Fruit fly (Drosophila melanogaster) whole organism, adult: Measurements from ENCODE around the gene CG7530.

Experiments
- CG11617 ChIP-seq: fragments of 200-800 bp; sonication (Bioruptor generic); optimal IDR thresholded peaks from 2 replicates; lab custom pipeline; 2017; ENCODE audit warnings: mild to moderate bottlenecking, missing biosample characterization, missing genetic modification reagents, missing genetic modification characterization
- CG12768 ChIP-seq: fragments of 200-800 bp; sonication (Bioruptor generic); optimal IDR thresholded peaks from 2 replicates; lab custom pipeline; 2017; ENCODE audit warnings: missing biosample characterization, missing genetic modification characterization, mild to moderate bottlenecking, moderate library complexity, missing genetic modification reagents
- CG1620 ChIP-seq: fragments of 200-800 bp; sonication (Bioruptor generic); optimal IDR thresholded peaks from 2 replicates; lab custom pipeline; 2016; ENCODE audit warnings: missing biosample characterization, missing genetic modification characterization
- CG33017 ChIP-seq: fragments of 200-800 bp; sonication (Bioruptor generic); optimal IDR thresholded peaks from 2 replicates; lab custom pipeline; 2018; ENCODE audit warnings: missing biosample characterization, mild to moderate bottlenecking, missing genetic modification characterization, moderate library complexity
- CG7045 ChIP-seq: fragments of 200-800 bp; sonication (Bioruptor generic); optimal IDR thresholded peaks from 2 replicates; lab custom pipeline; 2017; ENCODE audit warnings: missing biosample characterization, mild to moderate bottlenecking, missing genetic modification characterization
- CG7101 ChIP-seq: fragments of 200-800 bp; sonication (Bioruptor generic); optimal IDR thresholded peaks from 2 replicates; lab custom pipeline; 2018; ENCODE audit warnings: missing biosample characterization, mild to moderate bottlenecking, missing genetic modification characterization, moderate library complexity
- Clk ChIP-seq: fragments of 200-800 bp; sonication (Bioruptor generic); optimal IDR thresholded peaks from 2 replicates; lab custom pipeline; 2017; ENCODE audit warnings: missing biosample characterization, missing genetic modification characterization
- cic ChIP-seq: fragments of 200-800 bp; sonication (Bioruptor generic); optimal IDR thresholded peaks from 2 replicates; lab custom pipeline; 2017; ENCODE audit warnings: missing biosample characterization, mild to moderate bottlenecking, missing genetic modification characterization, moderate library complexity
- kay ChIP-seq: fragments of 200-800 bp; sonication (Bioruptor generic); peaks from one replicate; lab custom pipeline; 2016; ENCODE audit warnings: missing biosample characterization, missing genetic modification characterization, borderline replicate concordance
- ovo ChIP-seq: fragments of 200-800 bp; sonication (Bioruptor generic); optimal IDR thresholded peaks from 2 replicates; lab custom pipeline; 2016; ENCODE audit warnings: missing biosample characterization, missing genetic modification characterization
- pad ChIP-seq: fragments of 200-800 bp; sonication (Bioruptor generic); optimal IDR thresholded peaks from 3 replicates; lab custom pipeline; 2017; ENCODE audit warnings: missing biosample characterization, missing genetic modification characterization, mild to moderate bottlenecking, moderate library complexity, missing genetic modification reagents

DNA sequence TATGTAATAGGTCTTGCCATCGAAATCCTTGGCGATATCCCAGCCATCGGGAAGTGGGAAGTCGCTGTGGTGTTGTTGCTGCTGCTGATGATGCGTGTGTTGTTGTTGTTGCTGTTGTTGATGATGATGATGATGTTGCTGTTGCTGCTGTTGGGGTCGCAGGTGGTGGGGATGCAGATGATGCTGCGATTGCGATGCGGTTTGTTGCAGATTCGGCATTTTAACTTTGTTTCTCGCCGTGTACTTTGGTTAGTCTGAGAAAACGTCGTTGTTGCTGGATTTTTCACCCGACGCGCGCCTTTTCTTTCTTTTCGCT, 8.0 kb downstream of the CG7530 start:
- TF ChIP-seq Clk (GFP tag; lab: Kevin White, UChicago) (no peak), CG33017 (tag; lab: Kevin White, UChicago) (no peak), CG1620 (GFP tag; lab: Kevin White, UChicago) (no peak), cic (no peak), kay (GFP tag; lab: Kevin White, UChicago) (no peak), CG12768 (GFP tag; lab: Kevin White, UChicago) (no peak), CG11617 (no peak), CG7101 (tag; lab: Kevin White, UChicago) (no peak), ovo (GFP tag; lab: Kevin White, UChicago) (no peak), CG7045 (no peak), pad (GFP tag; lab: Kevin White, UChicago) (no peak)
